Worm (Caenorhabditis elegans) whole organism, L4/young adult: ENCODE results near the gene srw-108.

ENCODE experiments used
- W03F9.2 ChIP-seq: fragments of 150-350 bp; optimal IDR thresholded peaks from 2 replicates; lab custom pipeline; 2014; ENCODE audit warnings: missing biosample characterization, missing genetic modification characterization
- dao-5 ChIP-seq: sonication (generic microtip); optimal IDR thresholded peaks from 2 replicates; lab custom pipeline; 2016; ENCODE audit warnings: missing genotype, missing genetic modification characterization, moderate library complexity, missing compliant biosample characterization
- him-1 ChIP-seq: sonication (generic microtip); optimal IDR thresholded peaks from 2 replicates; lab custom pipeline; 2016; ENCODE audit warnings: missing genotype, missing genetic modification reagents, missing genetic modification characterization, missing compliant biosample characterization

ce11 chrV:543169-543568 is 15.5 kb downstream of the srw-108 start, which contains the start of gene C14C6.3:
- TF ChIP-seq dao-5 (tag; lab: Kevin White, UChicago) (no peak), him-1 (tag; lab: Kevin White, UChicago) (no peak), W03F9.2 (tag; lab: Kevin White, UChicago) (no peak)
